Fruit fly (Drosophila melanogaster) whole organism, embryonic: Measurements from ENCODE around the gene CG33511.

Experiments used
- CG10959 ChIP-seq: fragments of 200-800 bp; sonication (Bioruptor generic); IDR thresholded peaks from 2 replicates; pipeline ENCODE4 v1.3.6; 2022; ENCODE audit warnings: missing biosample characterization, missing genetic modification characterization
- CG11085 ChIP-seq: fragments of 200-800 bp; sonication (Bioruptor generic); IDR thresholded peaks from 2 replicates; pipeline ENCODE4 v1.3.6; 2022; ENCODE audit warnings: missing biosample characterization, missing genetic modification characterization
- CG12744 ChIP-seq: fragments of 200-800 bp; sonication (Bioruptor generic); optimal IDR thresholded peaks from 2 replicates; lab custom pipeline; 2016; ENCODE audit warnings: missing biosample characterization, missing genetic modification characterization
- CG13424 ChIP-seq: fragments of 200-800 bp; sonication (Bioruptor generic); optimal IDR thresholded peaks from 2 replicates; lab custom pipeline; 2019; ENCODE audit warnings: missing biosample characterization, mild to moderate bottlenecking, missing genetic modification characterization, moderate library complexity
- CG15011 ChIP-seq: fragments of 200-800 bp; sonication (Bioruptor generic); optimal IDR thresholded peaks from 3 replicates; lab custom pipeline; 2018; ENCODE audit warnings: missing biosample characterization, mild to moderate bottlenecking, missing genetic modification characterization
- CG1603 ChIP-seq: fragments of 200-800 bp; sonication (Bioruptor generic); optimal IDR thresholded peaks from 2 replicates; lab custom pipeline; 2019; ENCODE audit warnings: missing biosample characterization, mild to moderate bottlenecking, missing genetic modification characterization, moderate library complexity
- CG16863 ChIP-seq: fragments of 200-800 bp; sonication (Bioruptor generic); optimal IDR thresholded peaks from 3 replicates; lab custom pipeline; 2016; ENCODE audit warnings: missing biosample characterization, missing genetic modification characterization
- CG2120 ChIP-seq: fragments of 200-800 bp; sonication (Bioruptor generic); optimal IDR thresholded peaks from 3 replicates; lab custom pipeline; 2016; ENCODE audit warnings: missing biosample characterization, missing genetic modification characterization
- CG2199 ChIP-seq: fragments of 200-800 bp; sonication (Bioruptor generic); IDR thresholded peaks from 3 replicates; pipeline ENCODE4 v1.3.6; 2022; ENCODE audit warnings: missing biosample characterization, missing genetic modification characterization
- CG2202 ChIP-seq: fragments of 200-800 bp; sonication (Bioruptor generic); optimal IDR thresholded peaks from 2 replicates; lab custom pipeline; 2018; ENCODE audit warnings: missing biosample characterization, mild to moderate bottlenecking, missing genetic modification characterization
- CG2712 ChIP-seq: fragments of 200-800 bp; optimal IDR thresholded peaks from 3 replicates; lab custom pipeline; 2019; ENCODE audit warnings: missing biosample characterization, mild to moderate bottlenecking, missing genetic modification characterization, moderate library complexity
- CG32767 ChIP-seq: fragments of 200-800 bp; sonication (Bioruptor generic); IDR thresholded peaks from 2 replicates; pipeline ENCODE4 v1.3.6; 2022; ENCODE audit warnings: missing biosample characterization, missing genetic modification characterization
- CG4328 ChIP-seq: fragments of 200-800 bp; sonication (Bioruptor generic); optimal IDR thresholded peaks from 3 replicates; lab custom pipeline; 2017; ENCODE audit warnings: missing biosample characterization, missing genetic modification reagents, missing genetic modification characterization
- CG43689 ChIP-seq: fragments of 200-800 bp; sonication (Bioruptor generic); IDR thresholded peaks from 2 replicates; pipeline ENCODE4 v1.3.6; 2022; ENCODE audit warnings: missing biosample characterization, missing genetic modification characterization
- CG4404 ChIP-seq: fragments of 200-800 bp; sonication (Bioruptor generic); IDR thresholded peaks from 2 replicates; pipeline ENCODE4 v1.3.6; 2022; ENCODE audit warnings: missing biosample characterization, missing genetic modification characterization
- CG4820 ChIP-seq: fragments of 200-800 bp; sonication (Bioruptor generic); optimal IDR thresholded peaks from 3 replicates; lab custom pipeline; 2016; ENCODE audit warnings: missing biosample characterization, missing genetic modification characterization
- D19A ChIP-seq: fragments of 200-800 bp; optimal IDR thresholded peaks from 3 replicates; lab custom pipeline; 2019; ENCODE audit warnings: missing biosample characterization, mild to moderate bottlenecking, missing genetic modification characterization, moderate library complexity
- D19B ChIP-seq: fragments of 200-800 bp; sonication (Bioruptor generic); optimal IDR thresholded peaks from 2 replicates; lab custom pipeline; 2017; ENCODE audit warnings: missing biosample characterization, mild to moderate bottlenecking, missing genetic modification characterization
- Hmr ChIP-seq: fragments of 200-800 bp; sonication (Bioruptor generic); optimal IDR thresholded peaks from 3 replicates; lab custom pipeline; 2017; ENCODE audit warnings: mild to moderate bottlenecking, missing biosample characterization, missing genetic modification reagents, missing genetic modification characterization
- Med ChIP-seq: fragments of 200-800 bp; sonication (Bioruptor generic); peaks from one replicate; lab custom pipeline; 2016; ENCODE audit warnings: missing biosample characterization, missing genetic modification characterization, mild to moderate bottlenecking, inconsistent platforms, moderate library complexity
- NC2β ChIP-seq: fragments of 200-800 bp; sonication (Bioruptor generic); optimal IDR thresholded peaks from 2 replicates; lab custom pipeline; 2016; ENCODE audit warnings: missing biosample characterization, missing genetic modification characterization
- Ptx1 ChIP-seq: fragments of 200-800 bp; sonication (Bioruptor generic); IDR thresholded peaks from 2 replicates; pipeline ENCODE4 v1.3.6; 2022; ENCODE audit warnings: missing biosample characterization, missing genetic modification characterization
- Sox102F ChIP-seq: fragments of 200-800 bp; sonication (Bioruptor generic); optimal IDR thresholded peaks from 2 replicates; lab custom pipeline; 2018; ENCODE audit warnings: missing biosample characterization, mild to moderate bottlenecking, missing genetic modification characterization, moderate library complexity
- amos ChIP-seq: fragments of 200-800 bp; sonication (Bioruptor generic); IDR thresholded peaks from 2 replicates; pipeline ENCODE4 v1.3.6; 2022; ENCODE audit warnings: missing biosample characterization, missing genetic modification characterization; ENCODE audit not compliant: partially characterized antibody
- bbx ChIP-seq: fragments of 200-800 bp; sonication (Bioruptor generic); IDR thresholded peaks from 2 replicates; pipeline ENCODE4 v1.3.6; 2022; ENCODE audit warnings: missing biosample characterization, missing genetic modification characterization; ENCODE audit not compliant: partially characterized antibody
- crol ChIP-seq: fragments of 200-800 bp; sonication (Bioruptor generic); IDR thresholded peaks from 2 replicates; pipeline ENCODE4 v1.3.6; 2022; ENCODE audit warnings: missing biosample characterization, missing genetic modification characterization
- danr ChIP-seq: fragments of 200-800 bp; sonication (Bioruptor generic); IDR thresholded peaks from 2 replicates; pipeline ENCODE4 v1.3.6; 2022; ENCODE audit warnings: missing biosample characterization, missing genetic modification characterization
- en ChIP-seq: fragments of 200-800 bp; sonication (Bioruptor generic); optimal IDR thresholded peaks from 2 replicates; lab custom pipeline; 2016; ENCODE audit warnings: missing biosample characterization, missing genetic modification characterization
- ewg ChIP-seq: fragments of 200-800 bp; sonication (Bioruptor generic); optimal IDR thresholded peaks from 3 replicates; lab custom pipeline; 2017; ENCODE audit warnings: mild to moderate bottlenecking, missing biosample characterization, missing genetic modification reagents, missing genetic modification characterization
- grau ChIP-seq: fragments of 200-800 bp; optimal IDR thresholded peaks from 3 replicates; lab custom pipeline; 2019; ENCODE audit warnings: missing biosample characterization, mild to moderate bottlenecking, missing genetic modification characterization, moderate library complexity
- h ChIP-seq: fragments of >200 bp; optimal IDR thresholded peaks from 2 replicates; lab custom pipeline; 2017
- hb ChIP-seq: fragments of 200-800 bp; sonication (Bioruptor generic); IDR thresholded peaks from 3 replicates; pipeline ENCODE4 v1.3.6; 2022; ENCODE audit warnings: missing biosample characterization, missing genetic modification characterization; ENCODE audit not compliant: partially characterized antibody
- ind ChIP-seq: fragments of 200-800 bp; sonication (Bioruptor generic); optimal IDR thresholded peaks from 3 replicates; lab custom pipeline; 2016; ENCODE audit warnings: missing biosample characterization, missing genetic modification characterization
- insv ChIP-seq, 2 experiments: fragments of 200-800 bp; sonication (Bioruptor generic); optimal IDR thresholded peaks; 3 replicates each; lab custom pipeline; 2016 to 2018; ENCODE audit warnings: missing biosample characterization in 2 of 2, missing genetic modification characterization in 2 of 2
- lbe ChIP-seq: fragments of 200-800 bp; sonication (Bioruptor generic); optimal IDR thresholded peaks from 2 replicates; lab custom pipeline; 2016; ENCODE audit warnings: missing biosample characterization, mild to moderate bottlenecking, missing genetic modification characterization
- mld ChIP-seq: fragments of 200-800 bp; sonication (Bioruptor generic); IDR thresholded peaks from 3 replicates; pipeline ENCODE4 v1.3.6; 2022; ENCODE audit warnings: missing biosample characterization, missing genetic modification characterization; ENCODE audit not compliant: partially characterized antibody
- nerfin-1 ChIP-seq: fragments of 200-800 bp; sonication (Bioruptor generic); optimal IDR thresholded peaks from 3 replicates; lab custom pipeline; 2019; ENCODE audit warnings: missing biosample characterization, mild to moderate bottlenecking, missing genetic modification characterization, moderate library complexity
- nmo ChIP-seq: fragments of 200-800 bp; sonication (Bioruptor generic); optimal IDR thresholded peaks from 2 replicates; lab custom pipeline; 2018; ENCODE audit warnings: missing biosample characterization, mild to moderate bottlenecking, missing genetic modification characterization, moderate library complexity
- prd ChIP-seq, 3 experiments: fragments of >200 bp in 2 of 3; fragments of 200-800 bp in 1 of 3; sonication (Bioruptor generic) in 1 of 3; optimal IDR thresholded peaks in 2 of 3; IDR thresholded peaks in 1 of 3; 2 replicates in 2 of 3; 3 replicates in 1 of 3; pipeline versions ENCODE4 v1.3.6 to Lab custom; 2017 to 2022; ENCODE audit warnings: missing biosample characterization in 1 of 3, missing genetic modification characterization in 1 of 3
- pros ChIP-seq: fragments of 200-800 bp; sonication (Bioruptor generic); optimal IDR thresholded peaks from 3 replicates; lab custom pipeline; 2019; ENCODE audit warnings: missing biosample characterization, mild to moderate bottlenecking, missing genetic modification characterization, moderate library complexity
- sens ChIP-seq: fragments of 200-800 bp; sonication (Bioruptor generic); peaks from one replicate; lab custom pipeline; 2016; ENCODE audit warnings: missing biosample characterization, missing genetic modification characterization
- seq ChIP-seq: fragments of 200-800 bp; sonication (Bioruptor generic); IDR thresholded peaks from 2 replicates; pipeline ENCODE4 v1.3.6; 2022; ENCODE audit warnings: missing biosample characterization, missing genetic modification characterization
- tgo ChIP-seq: fragments of 200-800 bp; sonication (Bioruptor generic); IDR thresholded peaks from 3 replicates; pipeline ENCODE4 v1.3.6; 2022; ENCODE audit warnings: missing biosample characterization, missing genetic modification characterization
- tin ChIP-seq: fragments of 200-800 bp; sonication (Bioruptor generic); optimal IDR thresholded peaks from 3 replicates; lab custom pipeline; 2016; ENCODE audit warnings: missing biosample characterization, missing genetic modification characterization
- tll ChIP-seq, 2 experiments: fragments of 200-800 bp in 1 of 2; fragments of >200 bp in 1 of 2; sonication (Bioruptor generic) in 1 of 2; optimal IDR thresholded peaks; 2 replicates each; lab custom pipeline; 2017 to 2019; ENCODE audit warnings: missing biosample characterization in 2 of 2, missing genetic modification characterization in 2 of 2, mild to moderate bottlenecking in 1 of 2, moderate library complexity in 1 of 2
- ttk ChIP-seq: fragments of 200-800 bp; sonication (Bioruptor generic); IDR thresholded peaks from 2 replicates; pipeline ENCODE4 v2.1.2; 2022; ENCODE audit warnings: missing biosample characterization, missing genetic modification characterization
- twi ChIP-seq: fragments of 200-800 bp; optimal IDR thresholded peaks from 2 replicates; lab custom pipeline; 2019; ENCODE audit warnings: missing biosample characterization, mild to moderate bottlenecking, missing genetic modification characterization, moderate library complexity
- zfh1 ChIP-seq: fragments of 200-800 bp; sonication (Bioruptor generic); IDR thresholded peaks from 3 replicates; pipeline ENCODE4 v1.3.6; 2022; ENCODE audit warnings: missing biosample characterization, missing genetic modification characterization

Gene CG33511

DNA sequence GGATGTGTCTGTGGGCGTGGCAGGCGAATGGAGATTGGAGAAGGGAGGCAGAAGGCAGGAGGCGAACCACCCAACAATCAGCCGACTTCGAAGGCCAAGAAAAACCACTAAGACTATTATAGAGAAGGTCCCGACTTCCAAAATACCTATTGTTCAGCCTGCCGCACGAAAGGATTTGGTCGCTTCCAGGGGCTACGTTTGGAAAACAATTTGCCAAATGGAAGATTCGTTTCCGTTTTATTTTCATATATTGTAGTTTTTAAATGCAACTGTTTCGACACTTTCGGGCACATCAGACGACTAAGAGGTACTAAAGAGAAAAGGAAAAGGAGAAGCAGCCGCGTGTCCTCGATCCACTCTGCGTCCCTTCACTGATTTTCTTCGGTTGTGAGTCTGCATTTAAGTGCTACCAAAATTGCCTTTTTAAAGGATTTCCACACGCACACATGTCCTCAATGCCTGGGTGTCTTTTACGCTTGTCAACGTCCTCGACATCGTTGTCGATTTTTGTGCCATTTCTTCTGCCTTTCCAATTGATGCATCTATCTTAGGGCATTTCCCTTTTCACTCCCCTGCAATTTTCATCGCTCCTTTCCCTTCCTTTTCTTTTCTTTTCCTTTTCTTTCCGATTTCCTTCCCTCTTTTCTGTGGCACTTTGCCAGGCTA, 46.5 kb downstream of the CG33511 start (continued):
- TF ChIP-seq tll (GFP tag; optimal IDR thresholded peaks at IDR 0.05; lab: Kevin White, UChicago) (no peak), CG12744 (no peak), Ptx1 (GFP tag; lab: Robert Waterston, UW) (0 out of 2 replicates have a peak, but pooled peaks have one; percentile 23), ind (GFP tag; lab: Kevin White, UChicago) (peak; percentile 0), CG1603 (tag; lab: Kevin White, UChicago) (peak; percentile 21), prd (optimal IDR thresholded peaks at IDR 0.05; lab: Kevin White, UChicago) (no peak), prd (GFP tag; IDR thresholded peaks at IDR 0.05; lab: Robert Waterston, UW) (peak; percentile 58; the same call in 2 of the 3 replicates), CG15011 (GFP tag; lab: Kevin White, UChicago) (no peak), D19B (peak; percentile 70), CG16863 (GFP tag; lab: Kevin White, UChicago) (peak; percentile 13), grau (peak; percentile 1), tgo (GFP tag; lab: Robert Waterston, UW) (no peak), ttk (GFP tag; lab: Robert Waterston, UW) (0 out of 2 replicates have a peak, but pooled peaks have one; percentile 15), hb (no peak), zfh1 (0 out of 3 replicates have a peak, but pooled peaks have one; percentile 33), CG2199 (GFP tag; lab: Robert Waterston, UW) (0 out of 3 replicates have a peak, but pooled peaks have one; percentile 17), CG2120 (GFP tag; lab: Kevin White, UChicago) (peak; percentile 2), NC2β (GFP tag; lab: Kevin White, UChicago) (peak; percentile 4), amos (GFP tag; lab: Robert Waterston, UW) (no peak), CG2712 (peak; percentile 20), CG4820 (no peak), Med (GFP tag; lab: Kevin White, UChicago) (peak; percentile 88), D19A (peak; percentile 1), tin (no peak), nerfin-1 (no peak), CG13424 (no peak), Hmr (no peak), nmo (GFP tag; lab: Kevin White, UChicago) (peak; percentile 6)

DNA sequence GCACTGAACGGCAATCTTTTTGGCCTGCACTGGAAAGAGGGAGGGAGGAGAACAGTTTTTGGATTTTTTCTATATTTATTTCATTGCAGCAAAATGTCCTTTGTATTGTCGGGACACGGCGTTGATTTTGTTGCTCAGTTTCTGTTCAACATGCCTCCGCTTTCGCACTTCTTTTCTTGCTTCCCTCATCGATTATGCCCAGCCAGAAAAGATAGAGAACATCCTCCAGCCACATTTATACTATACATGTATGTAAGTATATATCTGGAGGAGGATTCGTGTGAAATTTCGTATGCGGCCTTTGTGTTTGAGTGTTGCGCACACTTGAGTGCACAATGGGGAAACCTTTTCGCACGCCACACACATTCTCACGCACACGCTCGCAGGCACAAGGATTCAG, 47.9 kb downstream of the CG33511 start:
- TF ChIP-seq twi (tag; lab: Kevin White, UChicago) = peak; percentile 89
- no peak for TF ChIP-seq CG10959 (GFP tag; lab: Robert Waterston, UW)
- peak; percentile 24 for TF ChIP-seq D19A
- peak; percentile 77 for TF ChIP-seq pros (GFP tag; lab: Kevin White, UChicago)
- TF ChIP-seq CG13424 = no peak
- TF ChIP-seq lbe (GFP tag; lab: Kevin White, UChicago) = no peak

DNA sequence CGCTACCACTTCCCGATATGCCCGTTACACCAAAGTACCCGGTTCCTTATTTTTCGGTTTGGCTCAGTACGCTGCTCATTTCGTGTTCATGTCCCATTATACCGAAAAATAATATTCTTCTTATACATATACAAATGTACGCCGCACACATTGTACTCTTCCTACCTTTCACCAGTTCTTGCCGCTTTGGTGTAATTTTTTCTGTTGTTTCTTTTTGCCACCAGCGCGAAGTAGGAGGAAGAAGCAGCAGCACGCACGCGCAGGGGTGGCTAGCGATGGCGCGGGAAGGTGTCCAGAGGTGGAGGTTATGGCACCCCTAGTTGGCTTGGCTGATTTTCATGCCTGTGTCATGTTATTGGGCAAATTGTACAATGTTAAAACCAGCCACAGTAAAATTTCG, 49.0 kb downstream of the CG33511 start:
- TF ChIP-seq CG2202 (no peak), insv (GFP tag; optimal IDR thresholded peaks at IDR 0.05; lab: Kevin White, UChicago) (no peak), sens (no peak), CG43689 (GFP tag; lab: Robert Waterston, UW) (no peak), h (lab: Kevin White, UChicago) (no peak), en (GFP tag; lab: Kevin White, UChicago) (no peak), danr (GFP tag; lab: Robert Waterston, UW) (no peak), CG11085 (GFP tag; lab: Robert Waterston, UW) (no peak), Sox102F (GFP tag; lab: Kevin White, UChicago) (no peak), CG4404 (GFP tag; lab: Robert Waterston, UW) (0 out of 2 replicates have a peak, but pooled peaks have one; percentile 6), bbx (GFP tag; lab: Robert Waterston, UW) (0 out of 2 replicates have a peak, but pooled peaks have one; percentile 18), CG32767 (GFP tag; lab: Robert Waterston, UW) (0 out of 2 replicates have a peak, but pooled peaks have one; percentile 14), ewg (GFP tag; lab: Kevin White, UChicago) (peak; percentile 88), mld (no peak), nerfin-1 (peak; percentile 22), CG4328 (no peak), D19A (peak; percentile 96), seq (GFP tag; lab: Robert Waterston, UW) (peak; percentile 19; the same call in 1 of the 2 replicates), Med (GFP tag; lab: Kevin White, UChicago) (peak; percentile 52), crol (GFP tag; lab: Robert Waterston, UW) (peak; percentile 44; the same call in 1 of the 2 replicates)
